Worm (Caenorhabditis elegans): ENCODE results near the gene srt-18.

Gene srt-18

DNA sequence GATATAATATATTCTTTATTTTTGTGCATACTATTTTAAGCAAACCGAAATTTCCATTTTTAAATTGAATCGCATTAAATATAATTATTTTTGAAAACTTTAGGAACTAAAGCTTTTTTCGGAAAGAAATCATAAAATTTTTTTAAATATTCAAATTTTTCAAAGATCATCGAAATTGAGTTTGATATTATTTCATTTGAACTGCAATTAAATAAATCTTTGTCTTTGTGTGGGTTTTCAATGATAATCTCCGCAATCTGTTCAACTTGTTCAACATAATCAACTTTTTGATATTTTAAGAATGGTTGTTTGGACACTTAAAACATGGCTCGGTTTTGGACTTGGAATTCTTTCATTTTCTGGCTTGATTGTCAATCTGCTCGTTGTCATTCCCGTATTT is 6.3 kb downstream of the srt-18 start, which contains the start of gene srx-2:
Gene srx-2, plus strand, starts transcription at position 301 of the 400 bp plus-strand sequence.
- TF ChIP-seq pbrm-1 (GFP tag; IDR thresholded peaks at IDR 0.05) (no peak), atf-7 (tag; optimal IDR thresholded peaks at IDR 0.05) (no peak), K11D2.4 (GFP tag; IDR thresholded peaks at IDR 0.05) (no peak), zim-3 (tag; optimal IDR thresholded peaks at IDR 0.05) (no peak), madf-10 (tag; optimal IDR thresholded peaks at IDR 0.05) (no peak), chd-7 (tag; optimal IDR thresholded peaks at IDR 0.05) (no peak), egrh-3 (GFP tag; IDR thresholded peaks at IDR 0.05) (no peak), mel-28 (tag; optimal IDR thresholded peaks at IDR 0.05; ENCODE audit: borderline replicate concordance) (no peak), lin-40 (tag; optimal IDR thresholded peaks at IDR 0.05) (no peak), sptf-2 (GFP tag; optimal IDR thresholded peaks at IDR 0.05) (no peak), mcd-1 (GFP tag; IDR thresholded peaks at IDR 0.05) (no peak), pha-4 (tag; optimal IDR thresholded peaks at IDR 0.05) (no peak), dpff-1 (tag; optimal IDR thresholded peaks at IDR 0.05) (no peak), unc-62 (GFP tag; optimal IDR thresholded peaks at IDR 0.05) (no peak)

DNA sequence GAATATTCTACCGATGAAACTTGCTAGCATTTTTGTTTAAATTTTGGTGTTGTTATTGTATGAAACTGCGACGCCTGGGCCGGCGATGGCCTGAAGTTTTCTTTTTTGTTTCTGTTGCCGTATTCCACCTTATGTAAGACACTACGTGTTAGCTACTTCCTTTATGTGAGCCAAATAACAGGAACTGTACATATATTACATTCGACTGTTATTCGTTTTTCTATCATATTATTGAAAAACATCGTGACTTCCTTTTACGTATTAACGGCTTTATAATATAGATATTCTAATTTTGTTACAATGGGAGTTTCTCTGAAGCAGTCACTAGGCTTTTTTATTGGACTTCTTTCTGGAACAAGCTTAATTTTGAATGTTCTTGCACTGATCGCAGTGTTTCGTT is 10.2 kb downstream of the srt-18 start, which contains the start of gene srx-3:
Gene srx-3, plus strand, starts transcription at position 301 of the 400 bp plus-strand sequence.
- TF ChIP-seq efl-1 (GFP tag; optimal IDR thresholded peaks at IDR 0.05) (no peak), pbrm-1 (GFP tag; IDR thresholded peaks at IDR 0.05) (no peak), nfya-2 (GFP tag; IDR thresholded peaks at IDR 0.05) (no peak), die-1 (tag; optimal IDR thresholded peaks at IDR 0.05) (no peak), ama-1 (optimal IDR thresholded peaks at IDR 0.05) (no peak), ama-1 (GFP tag; optimal IDR thresholded peaks at IDR 0.05) (no peak), nhr-179 (tag; optimal IDR thresholded peaks at IDR 0.05) (no peak)

ce11 chrV:9003291-9003690 is 12.1 kb downstream of the srt-18 start, which contains the start of gene srx-1:
TSS of gene srx-1 (plus strand) at chrV:9003672.
- TF ChIP-seq zfh-2 (GFP tag; conservative IDR thresholded peaks at IDR 0.05) = no peak
- no peak for TF ChIP-seq nhr-27 (tag; optimal IDR thresholded peaks at IDR 0.05)
- TF ChIP-seq nhr-120 (GFP tag; IDR thresholded peaks at IDR 0.05) = no peak
- no peak for TF ChIP-seq hlh-12 (tag; optimal IDR thresholded peaks at IDR 0.05)
- TF ChIP-seq F52B5.7 (tag; optimal IDR thresholded peaks at IDR 0.05) = no peak
- no peak for TF ChIP-seq attf-6 (GFP tag; IDR thresholded peaks at IDR 0.05)
- TF ChIP-seq ceh-58 (GFP tag; IDR thresholded peaks at IDR 0.05) = no peak
- no peak for TF ChIP-seq dox-1 (GFP tag; IDR thresholded peaks at IDR 0.05)
- TF ChIP-seq rpc-1 (optimal IDR thresholded peaks at IDR 0.05) = no peak
- TF ChIP-seq rpc-1 (tag; optimal IDR thresholded peaks at IDR 0.05) = no peak
- no peak for TF ChIP-seq snpc-1.3 (tag; optimal IDR thresholded peaks at IDR 0.05; ENCODE audit: insufficient read depth)
- no peak for TF ChIP-seq snpc-4 (GFP tag; optimal IDR thresholded peaks at IDR 0.05)
- no peak for TF ChIP-seq snpc-4 (tag; optimal IDR thresholded peaks at IDR 0.05)
- no peak for TF ChIP-seq zim-3 (tag; optimal IDR thresholded peaks at IDR 0.05)
- no peak for TF ChIP-seq madf-10 (tag; optimal IDR thresholded peaks at IDR 0.05)

DNA sequence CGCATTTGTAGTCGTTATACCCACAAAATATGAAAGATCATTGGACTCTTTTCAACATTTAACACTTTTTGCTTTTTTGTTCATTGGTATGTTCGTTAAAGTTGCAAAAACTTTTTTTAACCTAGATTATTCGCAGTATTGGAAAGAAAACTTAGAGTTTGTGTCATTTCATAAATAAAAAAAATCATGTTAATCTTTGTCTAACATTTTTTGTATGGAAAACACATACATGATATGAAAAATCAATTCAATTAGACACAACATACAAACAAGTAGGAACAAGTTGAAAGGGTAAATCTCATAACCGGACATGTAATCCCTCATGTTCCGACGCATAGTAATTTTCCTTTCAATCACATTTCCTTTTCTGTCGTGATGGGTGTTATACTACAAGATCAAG is 14.3 kb downstream of the srt-18 start, which contains the start of gene F59E11.2:
Gene F59E11.2, plus strand, starts transcription at position 301 of the 400 bp plus-strand sequence.
- TF ChIP-seq F57A8.1 (GFP tag; optimal IDR thresholded peaks at IDR 0.05) (no peak), Y67H2A.10 (GFP tag; conservative IDR thresholded peaks at IDR 0.05) (no peak), repo-1 (tag; optimal IDR thresholded peaks at IDR 0.05) (no peak), lin-40 (tag; optimal IDR thresholded peaks at IDR 0.05) (no peak), ccch-3 (GFP tag; optimal IDR thresholded peaks at IDR 0.05) (no peak), ztf-6 (GFP tag; IDR thresholded peaks at IDR 0.05) (no peak), nfya-1 (tag; optimal IDR thresholded peaks at IDR 0.05; ENCODE audit: borderline replicate concordance, insufficient read depth) (no peak)
